Fruit fly (Drosophila melanogaster) whole organism, adult: ENCODE measurements around the gene CG12024.

Source experiments
- CG12768 ChIP-seq: fragments of 200-800 bp; sonication (Bioruptor generic); optimal IDR thresholded peaks from 2 replicates; lab custom pipeline; 2017; ENCODE audit warnings: missing biosample characterization, missing genetic modification characterization, mild to moderate bottlenecking, moderate library complexity, missing genetic modification reagents
- CG33017 ChIP-seq: fragments of 200-800 bp; sonication (Bioruptor generic); optimal IDR thresholded peaks from 2 replicates; lab custom pipeline; 2018; ENCODE audit warnings: missing biosample characterization, mild to moderate bottlenecking, missing genetic modification characterization, moderate library complexity

- no peak for TF ChIP-seq CG33017 (tag; lab: Kevin White, UChicago)
- TF ChIP-seq CG12768: no peak
Observed at dm6 chr3L:1844600-1844999, 12.4 kb upstream of the CG12024 start.
